Worm (Caenorhabditis elegans) whole organism, young adult: ENCODE measurements around the gene R05G6.10.
"Not testable (repeated sequence)": the region's sequence is repeated elsewhere in the genome, so short reads cannot be mapped to it uniquely, and the experiment has no call there.

Experiments
- B0035.1 ChIP-seq: sonication (generic microtip); optimal IDR thresholded peaks from 2 replicates; lab custom pipeline; 2016; ENCODE audit warnings: missing genetic modification characterization, mild to moderate bottlenecking, missing compliant biosample characterization, missing genotype, missing genetic modification reagents
- B0336.3 ChIP-seq: fragments of 200-800 bp; sonication (Bioruptor generic); IDR thresholded peaks from 2 replicates; pipeline ENCODE4 v1.3.6; 2022; ENCODE audit warnings: missing genetic modification characterization, missing compliant biosample characterization
- C06A6.2 ChIP-seq: fragments of 200-800 bp; sonication (Bioruptor generic); conservative IDR thresholded peaks from 2 replicates; pipeline ENCODE4 v1.3.6; 2022; ENCODE audit warnings: missing genetic modification characterization, missing compliant biosample characterization
- F49E8.2 ChIP-seq: sonication (generic microtip); optimal IDR thresholded peaks from 3 replicates; lab custom pipeline; 2017; ENCODE audit warnings: missing genetic modification characterization, mild to moderate bottlenecking, missing compliant biosample characterization, antibody characterized with exemption, moderate library complexity; ENCODE audit not compliant: insufficient read depth
- Y79H2A.3 ChIP-seq: fragments of 200-800 bp; sonication (Bioruptor generic); conservative IDR thresholded peaks from 2 replicates; pipeline ENCODE4 v1.3.6; 2022; ENCODE audit warnings: missing genetic modification reagents, missing genetic modification characterization, missing compliant biosample characterization
- Y95B8A.8 ChIP-seq: fragments of 200-800 bp; sonication (Bioruptor generic); IDR thresholded peaks from 2 replicates; pipeline ENCODE4 v1.3.6; 2022; ENCODE audit warnings: missing genetic modification reagents, missing genetic modification characterization, missing compliant biosample characterization
- ama-1 ChIP-seq, 3 experiments: fragments of 150-350 bp in 1 of 3; sonication (generic microtip) in 2 of 3; optimal IDR thresholded peaks; 2 replicates each; lab custom pipeline; 2014 to 2018; ENCODE audit warnings: missing biosample characterization in 2 of 3, missing genetic modification characterization in 2 of 3, missing genetic modification reagents in 2 of 3
- aptf-2 ChIP-seq: fragments of 200-800 bp; sonication (Bioruptor generic); conservative IDR thresholded peaks from 2 replicates; pipeline ENCODE4 v1.3.6; 2022; ENCODE audit warnings: missing genetic modification reagents, missing genetic modification characterization, missing compliant biosample characterization
- athp-1 ChIP-seq: sonication (generic microtip); optimal IDR thresholded peaks from 2 replicates; lab custom pipeline; 2017; ENCODE audit warnings: mild to moderate bottlenecking, missing genetic modification characterization, missing compliant biosample characterization
- attf-3 ChIP-seq: fragments of 200-800 bp; sonication (Bioruptor generic); conservative IDR thresholded peaks from 2 replicates; pipeline ENCODE4 v1.3.6; 2022; ENCODE audit warnings: missing genetic modification reagents, missing genetic modification characterization, missing compliant biosample characterization
- attf-5 ChIP-seq: fragments of 200-800 bp; sonication (Bioruptor generic); optimal IDR thresholded peaks from 2 replicates; lab custom pipeline; 2018; ENCODE audit warnings: mild to moderate bottlenecking, missing genetic modification characterization, missing compliant biosample characterization
- cebp-1 ChIP-seq, 2 experiments: fragments of 200-800 bp in 1 of 2; sonication (Bioruptor generic) in 1 of 2; sonication (generic microtip) in 1 of 2; IDR thresholded peaks in 1 of 2; optimal IDR thresholded peaks in 1 of 2; 2 replicates each; pipeline versions ENCODE4 v1.3.6 to Lab custom; 2017 to 2022; ENCODE audit warnings: missing compliant biosample characterization in 2 of 2, missing genetic modification characterization in 2 of 2, mild to moderate bottlenecking in 1 of 2, missing genetic modification reagents in 1 of 2, moderate library complexity in 1 of 2
- cebp-2 ChIP-seq: fragments of 200-800 bp; sonication (Bioruptor generic); IDR thresholded peaks from 2 replicates; pipeline ENCODE4 v1.3.6; 2022; ENCODE audit warnings: missing genetic modification characterization, missing compliant biosample characterization
- ceh-100 ChIP-seq: fragments of 200-800 bp; sonication (Bioruptor generic); IDR thresholded peaks from 2 replicates; pipeline ENCODE4 v1.3.6; 2022; ENCODE audit warnings: missing genetic modification reagents, missing genetic modification characterization, missing compliant biosample characterization
- ceh-40 ChIP-seq: fragments of 200-800 bp; sonication (Bioruptor generic); IDR thresholded peaks from 2 replicates; pipeline ENCODE4 v1.3.6; 2022; ENCODE audit warnings: missing genetic modification characterization, missing compliant biosample characterization
- dpl-1 ChIP-seq: fragments of 150-350 bp; optimal IDR thresholded peaks from 2 replicates; lab custom pipeline; 2014; ENCODE audit warnings: missing biosample characterization, missing genetic modification reagents, missing genetic modification characterization
- egl-44 ChIP-seq: fragments of 200-800 bp; sonication (Bioruptor generic); IDR thresholded peaks from 2 replicates; pipeline ENCODE4 v1.3.6; 2022; ENCODE audit warnings: missing genetic modification reagents, missing genetic modification characterization, missing compliant biosample characterization
- egrh-3 ChIP-seq: fragments of 200-800 bp; sonication (Bioruptor generic); IDR thresholded peaks from 2 replicates; pipeline ENCODE4 v1.3.6; 2022; ENCODE audit warnings: missing genetic modification reagents, missing genetic modification characterization, missing compliant biosample characterization
- ekl-4 ChIP-seq: fragments of 200-800 bp; sonication (Bioruptor generic); IDR thresholded peaks from 2 replicates; pipeline ENCODE4 v1.3.6; 2022; ENCODE audit warnings: missing genetic modification reagents, missing genetic modification characterization, missing compliant biosample characterization
- hmg-1.2 ChIP-seq: fragments of 200-800 bp; sonication (Bioruptor generic); IDR thresholded peaks from 2 replicates; pipeline ENCODE4 v1.3.6; 2022; ENCODE audit warnings: missing genetic modification reagents, missing genetic modification characterization, missing compliant biosample characterization
- hrde-1 ChIP-seq: sonication (generic microtip); optimal IDR thresholded peaks from 2 replicates; lab custom pipeline; 2016; ENCODE audit warnings: missing genetic modification characterization, mild to moderate bottlenecking, missing compliant biosample characterization, moderate library complexity, missing genotype, missing genetic modification reagents, borderline replicate concordance
- lag-1 ChIP-seq: fragments of 200-800 bp; sonication (Bioruptor generic); IDR thresholded peaks from 2 replicates; pipeline ENCODE4 v1.3.6; 2022; ENCODE audit warnings: missing genetic modification reagents, missing genetic modification characterization, missing compliant biosample characterization
- let-526 ChIP-seq: fragments of 200-800 bp; sonication (Bioruptor generic); IDR thresholded peaks from 2 replicates; pipeline ENCODE4 v1.3.6; 2022; ENCODE audit warnings: missing genetic modification reagents, missing genetic modification characterization, missing compliant biosample characterization
- lin-26 ChIP-seq: fragments of 200-800 bp; sonication (Bioruptor generic); IDR thresholded peaks from 2 replicates; pipeline ENCODE4 v1.3.6; 2022; ENCODE audit warnings: missing genetic modification reagents, missing genetic modification characterization, missing compliant biosample characterization
- lin-40 ChIP-seq: sonication (generic microtip); optimal IDR thresholded peaks from 2 replicates; lab custom pipeline; 2016; ENCODE audit warnings: missing genetic modification characterization, mild to moderate bottlenecking, missing compliant biosample characterization, missing genotype, missing genetic modification reagents
- lin-54 ChIP-seq: fragments of 200-800 bp; sonication (Bioruptor generic); optimal IDR thresholded peaks from 2 replicates; lab custom pipeline; 2018; ENCODE audit warnings: mild to moderate bottlenecking, missing genetic modification characterization, missing compliant biosample characterization
- lsl-1 ChIP-seq: fragments of 200-800 bp; sonication (Bioruptor generic); optimal IDR thresholded peaks from 2 replicates; lab custom pipeline; 2018; ENCODE audit warnings: mild to moderate bottlenecking, missing genetic modification characterization, moderate library complexity, missing compliant biosample characterization
- madf-6 ChIP-seq: fragments of 200-800 bp; sonication (Bioruptor generic); IDR thresholded peaks from 2 replicates; pipeline ENCODE4 v1.3.6; 2022; ENCODE audit warnings: missing genetic modification reagents, missing genetic modification characterization, missing compliant biosample characterization
- pbrm-1 ChIP-seq: fragments of 200-800 bp; sonication (Bioruptor generic); IDR thresholded peaks from 2 replicates; pipeline ENCODE4 v1.3.6; 2022; ENCODE audit warnings: missing genetic modification reagents, missing genetic modification characterization, missing compliant biosample characterization
- rcor-1 ChIP-seq: fragments of 200-800 bp; sonication (Bioruptor generic); IDR thresholded peaks from 2 replicates; pipeline ENCODE4 v1.3.6; 2022; ENCODE audit warnings: missing genetic modification reagents, missing genetic modification characterization, missing compliant biosample characterization
- rec-8 ChIP-seq, 2 experiments: sonication (generic microtip); optimal IDR thresholded peaks; 2 replicates each; lab custom pipeline; 2016; ENCODE audit warnings: mild to moderate bottlenecking in 2 of 2, missing genetic modification characterization in 2 of 2, missing genetic modification reagents in 2 of 2, missing genotype in 2 of 2, missing biosample characterization in 1 of 2, missing compliant biosample characterization in 1 of 2, moderate library complexity in 1 of 2
- sea-2 ChIP-seq: fragments of 200-800 bp; sonication (Bioruptor generic); IDR thresholded peaks from 2 replicates; pipeline ENCODE4 v1.3.6; 2022; ENCODE audit warnings: missing genetic modification characterization, missing compliant biosample characterization
- snpc-1.3 ChIP-seq: sonication (generic microtip); optimal IDR thresholded peaks from 2 replicates; lab custom pipeline; 2017; ENCODE audit warnings: missing genetic modification characterization, mild to moderate bottlenecking, missing compliant biosample characterization, antibody characterized with exemption, moderate library complexity, missing genotype, missing genetic modification reagents; ENCODE audit not compliant: insufficient read depth
- snpc-3.4 ChIP-seq: sonication (generic microtip); optimal IDR thresholded peaks from 2 replicates; lab custom pipeline; 2017; ENCODE audit warnings: missing genetic modification characterization, mild to moderate bottlenecking, missing compliant biosample characterization, antibody characterized with exemption, moderate library complexity, missing genotype, missing genetic modification reagents
- snpc-4 ChIP-seq, 5 experiments: fragments of 150-350 bp in 1 of 5; sonication (generic microtip) in 4 of 5; optimal IDR thresholded peaks; 2 replicates each; lab custom pipeline; 2014 to 2018; ENCODE audit warnings: missing genetic modification characterization in 5 of 5, missing biosample characterization in 3 of 5, antibody characterized with exemption in 2 of 5, mild to moderate bottlenecking in 2 of 5, missing compliant biosample characterization in 2 of 5, missing genotype in 2 of 5, moderate library complexity in 2 of 5, missing genetic modification reagents in 1 of 5
- somi-1 ChIP-seq: fragments of 200-800 bp; sonication (Bioruptor generic); optimal IDR thresholded peaks from 2 replicates; lab custom pipeline; 2018; ENCODE audit warnings: mild to moderate bottlenecking, missing genetic modification characterization, missing compliant biosample characterization
- tbp1 ChIP-seq: fragments of 200-800 bp; sonication (Bioruptor generic); optimal IDR thresholded peaks from 2 replicates; lab custom pipeline; 2018; ENCODE audit warnings: mild to moderate bottlenecking, missing genetic modification characterization, missing compliant biosample characterization
- tbx-9 ChIP-seq: sonication (generic microtip); optimal IDR thresholded peaks from 2 replicates; lab custom pipeline; 2016; ENCODE audit warnings: borderline replicate concordance, missing genetic modification characterization, inconsistent platforms, missing compliant biosample characterization
- unc-130 ChIP-seq: sonication (generic microtip); optimal IDR thresholded peaks from 2 replicates; lab custom pipeline; 2016; ENCODE audit warnings: missing genetic modification reagents, missing genetic modification characterization, missing compliant biosample characterization
- zfh-2 ChIP-seq: fragments of 200-800 bp; sonication (Bioruptor generic); conservative IDR thresholded peaks from 2 replicates; pipeline ENCODE4 v1.3.6; 2022; ENCODE audit warnings: missing genetic modification reagents, missing genetic modification characterization, missing compliant biosample characterization

Gene R05G6.10

ce11 chrIV:7485565-7486200, 56.7 kb downstream of the R05G6.10 start:
- TF ChIP-seq egrh-3 (peak; percentile 40; the same call in 1 of the 2 replicates), B0336.3 (0 out of 2 replicates have a peak, but pooled peaks have one; percentile 34), ekl-4 (peak; percentile 37; the same call in 1 of the 2 replicates), cebp-1 (tag; optimal IDR thresholded peaks at IDR 0.05; lab: Kevin White, UChicago) (peak; percentile 5), ama-1 (GFP tag; optimal IDR thresholded peaks at IDR 0.05; lab: Kevin White, UChicago) (peak; percentile 32 to 33), hrde-1 (tag; lab: Kevin White, UChicago) (peak; percentile 92), lin-26 (GFP tag; lab: Robert Waterston, UW) (peak; percentile 87), rcor-1 (GFP tag; lab: Robert Waterston, UW) (peak; percentile 25; the same call in 1 of the 2 replicates), rec-8 (tag; optimal IDR thresholded peaks at IDR 0.05; lab: Kevin White, UChicago) (peak in 1 of 2 experiments; percentile 38), snpc-1.3 (tag; lab: Kevin White, UChicago) (peak; percentile 2), snpc-3.4 (peak; percentile 49), snpc-4 (tag; optimal IDR thresholded peaks at IDR 0.05; lab: Kevin White, UChicago) (peak in 1 of 4 experiments; percentile 43), sea-2 (0 out of 2 replicates have a peak, but pooled peaks have one; percentile 69), ceh-40 (GFP tag; lab: Robert Waterston, UW) (0 out of 2 replicates have a peak, but pooled peaks have one; percentile 3), F49E8.2 (tag; lab: Kevin White, UChicago) (peak; percentile 49), Y79H2A.3 (GFP tag; lab: Robert Waterston, UW) (peak; percentile 49; the same call in 1 of the 2 replicates), Y95B8A.8 (GFP tag; lab: Robert Waterston, UW) (peak; percentile 51; the same call in 1 of the 2 replicates), lsl-1 (GFP tag; lab: Kevin White, UChicago) (peak; percentile 31), egl-44 (GFP tag; lab: Robert Waterston, UW) (peak; percentile 53; the same call in 1 of the 2 replicates), lin-54 (peak; percentile 47)
- TF ChIP-seq cebp-1 (GFP tag; IDR thresholded peaks at IDR 0.05; lab: Robert Waterston, UW); ama-1 (optimal IDR thresholded peaks at IDR 0.05; lab: Kevin White, UChicago); snpc-4 (GFP tag; optimal IDR thresholded peaks at IDR 0.05; lab: Kevin White, UChicago): not testable (repeated sequence)
- TF ChIP-seq, all 124 proteins: peak for 20; not testable (repeated sequence) for 104

ce11 chrIV:7478134-7478533, 64.2 kb downstream of the R05G6.10 start, which contains the start of gene rod-1:
Gene rod-1 (plus strand): TSS chrIV:7478452.
- TF ChIP-seq pbrm-1 (GFP tag; lab: Robert Waterston, UW) = peak; percentile 41; the same call in 1 of the 2 replicates
- TF ChIP-seq somi-1 (GFP tag; lab: Kevin White, UChicago) = no peak
- TF ChIP-seq lin-40 (tag; lab: Kevin White, UChicago) = no peak
- no peak for TF ChIP-seq athp-1 (tag; lab: Kevin White, UChicago)
- no peak for TF ChIP-seq dpl-1
- no peak for TF ChIP-seq C06A6.2 (GFP tag; lab: Robert Waterston, UW)
- 0 out of 2 replicates have a peak, but pooled peaks have one; percentile 8 for TF ChIP-seq hmg-1.2 (GFP tag; lab: Robert Waterston, UW)

ce11 chrIV:7477697-7478096, 64.6 kb downstream of the R05G6.10 start:
- TF ChIP-seq rec-8 (tag; optimal IDR thresholded peaks at IDR 0.05; lab: Kevin White, UChicago) (no peak), let-526 (GFP tag; lab: Robert Waterston, UW) (no peak), unc-130 (GFP tag; lab: Kevin White, UChicago) (peak; percentile 79), athp-1 (tag; lab: Kevin White, UChicago) (peak; percentile 37), attf-3 (GFP tag; lab: Robert Waterston, UW) (no peak), attf-5 (no peak), B0035.1 (tag; lab: Kevin White, UChicago) (no peak), cebp-2 (GFP tag; lab: Robert Waterston, UW) (no peak), rcor-1 (GFP tag; lab: Robert Waterston, UW) (peak; percentile 80), zfh-2 (GFP tag; lab: Robert Waterston, UW) (no peak), snpc-3.4 (peak; percentile 94), tbx-9 (tag; lab: Kevin White, UChicago) (no peak), tbp1 (peak; percentile 69), lag-1 (GFP tag; lab: Robert Waterston, UW) (no peak), cebp-1 (GFP tag; IDR thresholded peaks at IDR 0.05; lab: Robert Waterston, UW) (no peak), cebp-1 (tag; optimal IDR thresholded peaks at IDR 0.05; lab: Kevin White, UChicago) (no peak), ceh-40 (GFP tag; lab: Robert Waterston, UW) (no peak), ceh-100 (GFP tag; lab: Robert Waterston, UW) (no peak), madf-6 (GFP tag; lab: Robert Waterston, UW) (peak; percentile 99), aptf-2 (GFP tag; lab: Robert Waterston, UW) (no peak)
